Worm (Caenorhabditis elegans) whole organism, late embryonic: ENCODE data around the gene msp-76.

ENCODE experiments used
- F13H6.1 ChIP-seq: sonication (generic microtip); optimal IDR thresholded peaks from 2 replicates; lab custom pipeline; 2016; ENCODE audit warnings: missing genetic modification characterization, missing compliant biosample characterization
- K09A11.1 ChIP-seq: sonication (generic microtip); optimal IDR thresholded peaks from 2 replicates; lab custom pipeline; 2017; ENCODE audit warnings: antibody characterized with exemption, mild to moderate bottlenecking, missing genetic modification characterization, missing compliant biosample characterization; ENCODE audit not compliant: insufficient read depth
- Y22D7AL.16 ChIP-seq: sonication (generic microtip); optimal IDR thresholded peaks from 2 replicates; lab custom pipeline; 2016; ENCODE audit warnings: missing genetic modification characterization, missing compliant biosample characterization
- ahr-1 ChIP-seq: sonication (generic microtip); optimal IDR thresholded peaks from 2 replicates; lab custom pipeline; 2016; ENCODE audit warnings: missing genetic modification characterization, missing compliant biosample characterization
- ceh-2 ChIP-seq: sonication (generic microtip); optimal IDR thresholded peaks from 2 replicates; lab custom pipeline; 2016; ENCODE audit warnings: missing genotype, missing genetic modification characterization, missing compliant biosample characterization
- ceh-22 ChIP-seq: sonication (generic microtip); optimal IDR thresholded peaks from 2 replicates; lab custom pipeline; 2017; ENCODE audit warnings: missing biosample characterization, missing genetic modification characterization
- ceh-30 ChIP-seq: fragments of 150-350 bp; optimal IDR thresholded peaks from 2 replicates; lab custom pipeline; 2014; ENCODE audit warnings: missing biosample characterization, missing genetic modification characterization
- ceh-34 ChIP-seq: sonication (generic microtip); optimal IDR thresholded peaks from 2 replicates; lab custom pipeline; 2016; ENCODE audit warnings: mild to moderate bottlenecking, missing genetic modification characterization, missing compliant biosample characterization
- ceh-9 ChIP-seq: sonication (generic microtip); optimal IDR thresholded peaks from 2 replicates; lab custom pipeline; 2016; ENCODE audit warnings: mild to moderate bottlenecking, missing genetic modification characterization, inconsistent platforms, missing compliant biosample characterization
- che-1 ChIP-seq: sonication (generic microtip); optimal IDR thresholded peaks from 2 replicates; lab custom pipeline; 2016; ENCODE audit warnings: mild to moderate bottlenecking, missing genetic modification characterization, missing compliant biosample characterization
- dmd-4 ChIP-seq: sonication (generic microtip); optimal IDR thresholded peaks from 2 replicates; lab custom pipeline; 2016; ENCODE audit warnings: borderline replicate concordance, missing genetic modification characterization, missing compliant biosample characterization
- elt-2 ChIP-seq: sonication (generic microtip); optimal IDR thresholded peaks from 2 replicates; lab custom pipeline; 2016; ENCODE audit warnings: missing genetic modification reagents, missing genetic modification characterization, missing compliant biosample characterization
- fax-1 ChIP-seq: sonication (generic microtip); optimal IDR thresholded peaks from 2 replicates; lab custom pipeline; 2016; ENCODE audit warnings: missing genotype, missing genetic modification characterization, missing compliant biosample characterization
- fkh-6 ChIP-seq: sonication (generic microtip); optimal IDR thresholded peaks from 2 replicates; lab custom pipeline; 2016; ENCODE audit warnings: missing genetic modification characterization, missing compliant biosample characterization
- hlh-13 ChIP-seq: fragments of 200-800 bp; sonication (Bioruptor generic); optimal IDR thresholded peaks from 2 replicates; lab custom pipeline; 2018; ENCODE audit warnings: mild to moderate bottlenecking, missing genetic modification characterization, missing compliant biosample characterization
- hlh-6 ChIP-seq: sonication (generic microtip); optimal IDR thresholded peaks from 2 replicates; lab custom pipeline; 2016; ENCODE audit warnings: missing genotype, missing genetic modification characterization, missing compliant biosample characterization
- nhr-232 ChIP-seq: sonication (generic microtip); optimal IDR thresholded peaks from 2 replicates; lab custom pipeline; 2016; ENCODE audit warnings: missing genetic modification characterization, missing compliant biosample characterization
- odd-2 ChIP-seq: sonication (generic microtip); optimal IDR thresholded peaks from 2 replicates; lab custom pipeline; 2017; ENCODE audit warnings: antibody characterized with exemption, mild to moderate bottlenecking, missing genetic modification characterization, missing compliant biosample characterization
- pqm-1 ChIP-seq: sonication (generic microtip); optimal IDR thresholded peaks from 2 replicates; lab custom pipeline; 2016; ENCODE audit warnings: missing genetic modification characterization, missing compliant biosample characterization
- ref-2 ChIP-seq: sonication (generic microtip); optimal IDR thresholded peaks from 2 replicates; lab custom pipeline; 2016; ENCODE audit warnings: missing genetic modification characterization, missing compliant biosample characterization
- sdc-2 ChIP-seq: sonication (generic microtip); optimal IDR thresholded peaks from 2 replicates; lab custom pipeline; 2016; ENCODE audit warnings: missing genotype, missing genetic modification characterization, missing compliant biosample characterization

Gene msp-76

ce11 chrIV:9735750-9736149 lies 46.9 kb downstream of the msp-76 start:
- TF ChIP-seq che-1, result no peak
- TF ChIP-seq nhr-232, result no peak
- TF ChIP-seq odd-2, result no peak
- no peak for TF ChIP-seq fkh-6 (tag; lab: Kevin White, UChicago)
- TF ChIP-seq ahr-1 (tag; lab: Kevin White, UChicago), result no peak
- peak; percentile 64 for TF ChIP-seq elt-2 (tag; lab: Kevin White, UChicago)
- no peak for TF ChIP-seq ceh-22 (tag; lab: Kevin White, UChicago)
- TF ChIP-seq fax-1 (tag; lab: Kevin White, UChicago), result no peak

DNA sequence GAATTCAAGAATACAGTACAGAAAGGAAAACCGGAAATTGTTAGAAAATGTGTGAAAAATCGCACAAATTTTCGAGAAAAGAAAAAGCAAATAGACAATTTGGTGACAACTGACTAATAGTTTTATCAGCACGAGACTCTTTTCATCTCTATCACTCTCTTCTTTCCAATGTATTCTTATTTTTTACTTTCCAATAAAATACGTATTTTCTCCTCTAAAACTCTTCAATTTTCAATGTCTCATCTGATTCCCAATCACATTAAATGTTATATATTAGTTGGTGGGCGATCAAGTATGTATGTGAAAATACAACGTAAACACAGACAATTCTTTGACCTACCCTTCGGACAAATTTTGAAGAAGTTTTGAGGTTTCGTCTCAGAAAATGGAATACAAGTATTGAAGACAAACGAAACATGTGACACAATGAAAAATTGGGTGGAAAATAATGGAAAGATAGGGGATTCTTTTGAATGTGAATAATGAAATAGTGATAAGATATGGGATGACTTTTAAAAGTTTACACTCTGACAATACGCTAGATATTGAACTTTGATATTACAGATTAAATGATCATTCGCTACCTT lies 48.5 kb downstream of the msp-76 start, which contains the start of gene cka-1:
Gene cka-1 (minus strand): TSS at position 418 of the 587 bp plus-strand sequence.
- TF ChIP-seq hlh-13 (GFP tag; lab: Kevin White, UChicago) (no peak), ceh-34 (no peak), elt-2 (tag; lab: Kevin White, UChicago) (peak; percentile 31)

- TF ChIP-seq Y22D7AL.16 (no peak), ceh-30 (tag; lab: Kevin White, UChicago) (no peak), ref-2 (no peak), dmd-4 (no peak), K09A11.1 (tag; lab: Kevin White, UChicago) (no peak), pqm-1 (tag; lab: Kevin White, UChicago) (no peak), ceh-9 (no peak), ceh-34 (no peak), odd-2 (no peak), hlh-6 (tag; lab: Kevin White, UChicago) (no peak), sdc-2 (tag; lab: Kevin White, UChicago) (no peak), F13H6.1 (tag; lab: Kevin White, UChicago) (no peak), ceh-2 (tag; lab: Kevin White, UChicago) (no peak)
- TF ChIP-seq, all 69 proteins: peak for 0
Observed at ce11 chrIV:9738194-9738593, 49.4 kb downstream of the msp-76 start, which contains the start of gene C28D4.10. Gene C28D4.10 (plus strand): TSS chrIV:9738494.
